Worm (Caenorhabditis elegans) whole organism, mixed stage, embryonic: ENCODE data around the gene T27C5.10.

Experiments used
- ceh-39 ChIP-seq: fragments of 150-350 bp; optimal IDR thresholded peaks from 2 replicates; lab custom pipeline; 2014; ENCODE audit warnings: missing biosample characterization, missing genetic modification characterization
- lsy-2 ChIP-seq: fragments of 150-350 bp; optimal IDR thresholded peaks from 2 replicates; lab custom pipeline; 2014; ENCODE audit warnings: missing biosample characterization, missing genetic modification characterization
- nhr-12 ChIP-seq: fragments of 150-350 bp; optimal IDR thresholded peaks from 2 replicates; lab custom pipeline; 2014; ENCODE audit warnings: missing biosample characterization, missing genetic modification characterization
- nhr-237 ChIP-seq: fragments of 150-350 bp; optimal IDR thresholded peaks from 2 replicates; lab custom pipeline; 2014; ENCODE audit warnings: missing biosample characterization, missing genetic modification characterization
- nhr-76 ChIP-seq: sonication (generic microtip); optimal IDR thresholded peaks from 2 replicates; lab custom pipeline; 2017; ENCODE audit warnings: missing biosample characterization, missing genetic modification characterization
- snpc-4 ChIP-seq: fragments of 150-350 bp; optimal IDR thresholded peaks from 2 replicates; lab custom pipeline; 2014; ENCODE audit warnings: missing biosample characterization, missing genetic modification characterization
- unc-62 ChIP-seq: fragments of 150-350 bp; optimal IDR thresholded peaks from 2 replicates; lab custom pipeline; 2014; ENCODE audit warnings: missing biosample characterization, missing genetic modification reagents, missing genetic modification characterization
- ztf-11 ChIP-seq: fragments of 150-350 bp; optimal IDR thresholded peaks from 2 replicates; lab custom pipeline; 2014; ENCODE audit warnings: missing biosample characterization, missing genetic modification characterization

DNA sequence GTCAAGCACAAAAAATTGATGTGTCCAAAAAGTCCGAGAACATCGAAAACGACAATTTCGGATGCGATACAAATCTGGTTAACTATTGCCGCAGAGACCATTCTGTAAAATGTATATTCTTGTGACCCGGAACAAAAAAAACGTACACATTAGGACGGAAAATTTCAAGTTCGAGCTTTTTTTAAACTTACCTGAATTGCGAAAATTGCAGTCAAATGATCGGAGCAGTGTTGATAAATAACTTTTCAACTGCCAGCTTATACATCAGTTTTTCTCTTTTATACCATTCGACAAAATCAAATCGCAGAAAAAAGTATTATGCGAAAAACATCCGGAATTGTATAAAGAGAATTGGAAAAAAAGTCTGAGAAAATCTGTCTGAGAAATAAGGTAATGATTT is 8.4 kb upstream of the T27C5.10 start, which contains the start of gene srsx-2:
- TF ChIP-seq ceh-39 (no peak), snpc-4 (no peak), unc-62 (no peak), ztf-11 (tag; lab: Kevin White, UChicago) (no peak), nhr-76 (tag; lab: Kevin White, UChicago) (no peak), nhr-12 (tag; lab: Kevin White, UChicago) (no peak), nhr-237 (tag; lab: Kevin White, UChicago) (no peak), lsy-2 (tag; lab: Kevin White, UChicago) (no peak)
